Worm (Caenorhabditis elegans): ENCODE measurements around the gene ebax-1.

ebax-1 gene

DNA sequence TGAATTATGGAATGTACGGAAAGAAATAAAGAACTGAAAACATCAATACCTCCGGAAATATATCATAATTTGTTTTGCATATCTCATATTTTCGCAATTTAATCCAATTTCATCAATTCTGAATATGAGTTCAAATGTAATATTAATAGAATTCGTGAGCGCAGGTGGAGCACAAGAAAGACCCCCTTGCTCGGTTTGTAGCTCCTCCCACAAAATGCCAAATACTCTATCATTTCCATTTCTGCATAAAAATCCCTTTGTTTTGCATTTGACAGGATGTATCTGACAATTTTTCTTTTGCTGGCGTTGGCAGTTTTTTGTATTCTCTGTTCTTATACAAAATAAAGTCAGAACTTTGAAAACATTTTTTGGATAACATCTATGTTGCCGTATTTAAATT lies 11.7 kb upstream of the ebax-1 start:
- TF ChIP-seq drap-1 (GFP tag; optimal IDR thresholded peaks at IDR 0.05), result no peak
- no peak for TF ChIP-seq cnd-1 (tag; optimal IDR thresholded peaks at IDR 0.05)
- no peak for TF ChIP-seq nhr-76 (tag; optimal IDR thresholded peaks at IDR 0.05)
- TF ChIP-seq M03D4.4 (tag; optimal IDR thresholded peaks at IDR 0.05), result no peak
- TF ChIP-seq ceh-43 (GFP tag; optimal IDR thresholded peaks at IDR 0.05), result no peak
- no peak for TF ChIP-seq ceh-83 (GFP tag; optimal IDR thresholded peaks at IDR 0.05)
- TF ChIP-seq tbx-8 (GFP tag; optimal IDR thresholded peaks at IDR 0.05), result no peak
- TF ChIP-seq elt-3 (tag; optimal IDR thresholded peaks at IDR 0.05), result no peak
- TF ChIP-seq lin-13 (tag; optimal IDR thresholded peaks at IDR 0.05), result no peak
- no peak for TF ChIP-seq flh-1 (GFP tag; optimal IDR thresholded peaks at IDR 0.05)
- no peak for TF ChIP-seq ces-1 (GFP tag; optimal IDR thresholded peaks at IDR 0.05)

ce11 chrIV:10276960-10277359 lies 9.8 kb upstream of the ebax-1 start, which contains the start of gene Y43C5A.7:
Y43C5A.7 (plus strand) TSS chrIV:10277260.
- TF ChIP-seq lin-13 (tag; optimal IDR thresholded peaks at IDR 0.05) (no peak), M03D4.4 (tag; optimal IDR thresholded peaks at IDR 0.05) (no peak), unc-39 (tag; optimal IDR thresholded peaks at IDR 0.05) (no peak), tbx-8 (GFP tag; optimal IDR thresholded peaks at IDR 0.05) (no peak), sptf-1 (tag; optimal IDR thresholded peaks at IDR 0.05) (no peak), pha-4 (tag; optimal IDR thresholded peaks at IDR 0.05) (no peak), mab-5 (tag; optimal IDR thresholded peaks at IDR 0.05) (no peak)

DNA sequence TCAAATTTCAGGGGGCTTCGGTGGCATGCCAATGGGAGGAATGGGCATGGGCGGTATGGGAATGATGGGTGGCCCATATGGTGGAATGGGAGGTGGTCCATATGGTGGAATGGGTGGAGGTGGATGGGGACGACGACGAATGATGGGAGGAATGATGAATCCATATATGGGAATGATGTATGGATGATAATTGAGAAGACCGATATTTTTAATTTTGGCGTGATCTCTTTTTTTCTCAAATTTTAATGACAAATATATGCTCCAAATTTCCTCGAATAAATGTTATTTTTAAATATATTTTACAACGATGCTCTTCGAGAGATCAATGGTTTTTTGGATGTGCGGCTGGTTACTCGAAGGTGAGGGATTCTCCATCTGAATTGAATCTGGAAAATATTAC lies 9.0 kb upstream of the ebax-1 start, which contains the start of gene Y43C5A.4:
TSS of gene Y43C5A.4 (plus strand) at position 301 of the 400 bp plus-strand sequence.
- TF ChIP-seq lin-32 (GFP tag; optimal IDR thresholded peaks at IDR 0.05) (no peak), tbx-8 (GFP tag; optimal IDR thresholded peaks at IDR 0.05) (no peak), ceh-39 (tag; optimal IDR thresholded peaks at IDR 0.05) (no peak), elt-1 (tag; optimal IDR thresholded peaks at IDR 0.05; ENCODE audit: borderline replicate concordance, insufficient read depth) (no peak), nhr-2 (tag; optimal IDR thresholded peaks at IDR 0.05) (no peak), blmp-1 (tag; optimal IDR thresholded peaks at IDR 0.05) (no peak), lsy-2 (tag; optimal IDR thresholded peaks at IDR 0.05) (no peak), mep-1 (tag; optimal IDR thresholded peaks at IDR 0.05) (no peak), ces-1 (GFP tag; optimal IDR thresholded peaks at IDR 0.05) (no peak), ceh-83 (GFP tag; optimal IDR thresholded peaks at IDR 0.05) (no peak), nhr-237 (tag; optimal IDR thresholded peaks at IDR 0.05) (no peak), cnd-1 (tag; optimal IDR thresholded peaks at IDR 0.05) (no peak), ham-2 (GFP tag; optimal IDR thresholded peaks at IDR 0.05) (no peak), sem-2 (GFP tag; optimal IDR thresholded peaks at IDR 0.05) (no peak), zip-8 (tag; optimal IDR thresholded peaks at IDR 0.05) (no peak), ztf-11 (tag; optimal IDR thresholded peaks at IDR 0.05) (no peak), nhr-12 (tag; optimal IDR thresholded peaks at IDR 0.05) (no peak), ceh-43 (GFP tag; optimal IDR thresholded peaks at IDR 0.05) (no peak), bed-3 (GFP tag; optimal IDR thresholded peaks at IDR 0.05) (no peak), snpc-4 (tag; optimal IDR thresholded peaks at IDR 0.05) (no peak)

DNA sequence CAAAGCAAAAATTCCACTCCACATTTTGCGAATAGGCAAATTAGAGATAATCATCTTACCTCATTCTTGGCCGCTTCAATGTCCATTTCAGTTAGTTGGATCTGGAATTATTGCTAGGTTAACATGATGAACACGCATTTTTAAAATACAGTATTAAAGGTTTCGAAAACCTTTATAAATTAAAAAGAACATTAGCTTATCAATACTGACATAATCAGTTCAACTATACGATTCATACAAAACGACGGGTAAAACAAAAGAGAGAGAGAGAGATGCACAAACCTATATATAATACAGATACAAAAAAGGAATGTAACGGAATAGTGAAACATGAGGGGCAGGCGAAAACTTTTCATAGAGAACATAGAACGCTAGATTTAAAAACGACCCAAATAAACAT lies 5.3 kb upstream of the ebax-1 start, which contains the start of gene thk-1:
TSS of gene thk-1 (minus strand) at position 101 of the 400 bp plus-strand sequence.
- TF ChIP-seq zip-8 (tag; optimal IDR thresholded peaks at IDR 0.05), result no peak
- no peak for TF ChIP-seq unc-39 (tag; optimal IDR thresholded peaks at IDR 0.05)
- TF ChIP-seq bed-3 (GFP tag; optimal IDR thresholded peaks at IDR 0.05), result no peak
- no peak for TF ChIP-seq mab-5 (tag; optimal IDR thresholded peaks at IDR 0.05)
- no peak for TF ChIP-seq blmp-1 (tag; optimal IDR thresholded peaks at IDR 0.05)

DNA sequence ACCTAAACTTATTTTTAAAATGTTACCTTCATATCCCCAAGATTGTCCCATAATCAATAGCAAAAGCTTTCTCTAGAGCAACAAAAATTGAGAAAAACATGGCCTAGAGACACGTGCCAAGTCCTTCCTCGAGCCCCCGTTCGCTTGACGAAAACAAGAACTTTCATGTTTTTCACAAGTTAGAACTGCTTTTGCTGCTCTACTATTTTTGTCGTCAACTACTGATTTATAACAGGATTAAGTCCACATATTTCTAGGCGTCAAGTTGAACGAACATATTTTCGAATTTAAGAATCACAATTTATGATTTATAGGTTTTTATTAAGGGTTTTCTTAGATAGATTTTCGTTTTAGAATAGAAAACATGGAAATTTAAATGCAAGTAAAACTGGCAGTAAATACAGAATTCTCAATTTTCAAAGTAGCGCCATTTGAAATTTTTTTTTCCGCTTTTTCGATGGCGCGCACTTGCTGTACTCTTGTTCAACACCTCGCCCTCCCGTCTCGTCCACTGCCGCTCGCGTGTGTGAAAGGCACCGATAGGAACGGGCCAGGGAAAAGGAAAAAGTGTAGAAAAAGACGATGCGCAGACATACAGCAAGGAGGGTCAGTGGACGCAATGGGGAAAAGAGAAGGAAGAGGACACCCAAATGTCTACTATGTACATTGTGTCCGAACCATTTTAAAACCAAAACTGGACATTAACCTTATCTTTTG lies 2.4 kb upstream of the ebax-1 start, which contains the start of gene rad-51:
TSS of gene rad-51 (minus strand) at position 51 of the 717 bp plus-strand sequence.
- TF ChIP-seq unc-39 (tag; optimal IDR thresholded peaks at IDR 0.05), result no peak
- no peak for TF ChIP-seq snpc-4 (tag; optimal IDR thresholded peaks at IDR 0.05)
- no peak for TF ChIP-seq lin-32 (GFP tag; optimal IDR thresholded peaks at IDR 0.05)
- no peak for TF ChIP-seq pha-4 (tag; optimal IDR thresholded peaks at IDR 0.05)
- no peak for TF ChIP-seq blmp-1 (tag; optimal IDR thresholded peaks at IDR 0.05)
- TF ChIP-seq nhr-76 (tag; optimal IDR thresholded peaks at IDR 0.05), result no peak
- no peak for TF ChIP-seq flh-1 (GFP tag; optimal IDR thresholded peaks at IDR 0.05)
- TF ChIP-seq mls-2 (tag; optimal IDR thresholded peaks at IDR 0.05), result no peak
- no peak for TF ChIP-seq ces-1 (GFP tag; optimal IDR thresholded peaks at IDR 0.05)
- TF ChIP-seq ceh-39 (tag; optimal IDR thresholded peaks at IDR 0.05), result no peak
- TF ChIP-seq mep-1 (tag; optimal IDR thresholded peaks at IDR 0.05), result peak; percentile 66
- TF ChIP-seq M03D4.4 (tag; optimal IDR thresholded peaks at IDR 0.05), result no peak
- TF ChIP-seq sem-2 (GFP tag; optimal IDR thresholded peaks at IDR 0.05), result no peak
- TF ChIP-seq ztf-11 (tag; optimal IDR thresholded peaks at IDR 0.05), result no peak
- TF ChIP-seq drap-1 (GFP tag; optimal IDR thresholded peaks at IDR 0.05), result no peak
- no peak for TF ChIP-seq zip-8 (tag; optimal IDR thresholded peaks at IDR 0.05)
- TF ChIP-seq unc-120 (tag; optimal IDR thresholded peaks at IDR 0.05; ENCODE audit: poor library complexity, severe bottlenecking), result peak; percentile 57
- TF ChIP-seq unc-62 (GFP tag; optimal IDR thresholded peaks at IDR 0.05), result no peak
- no peak for TF ChIP-seq lsy-2 (tag; optimal IDR thresholded peaks at IDR 0.05)
- no peak for TF ChIP-seq sptf-1 (tag; optimal IDR thresholded peaks at IDR 0.05)
- no peak for TF ChIP-seq nhr-28 (tag; optimal IDR thresholded peaks at IDR 0.05)
- peak; percentile 18 for TF ChIP-seq nhr-2 (tag; optimal IDR thresholded peaks at IDR 0.05)
- TF ChIP-seq lin-13 (tag; optimal IDR thresholded peaks at IDR 0.05), result no peak

Data from whole organism, mixed stage, embryonic.